Worm (Caenorhabditis elegans) whole organism, early embryonic: ENCODE measurements around the gene fbxa-192.

Experiments used
- B0310.2 ChIP-seq: sonication (generic microtip); optimal IDR thresholded peaks from 2 replicates; lab custom pipeline; 2016; ENCODE audit warnings: mild to moderate bottlenecking, missing genetic modification characterization, missing compliant biosample characterization
- F13C5.2 ChIP-seq: sonication (generic microtip); optimal IDR thresholded peaks from 2 replicates; lab custom pipeline; 2017; ENCODE audit warnings: mild to moderate bottlenecking, missing genetic modification characterization, inconsistent platforms, missing compliant biosample characterization
- aly-1 ChIP-seq: sonication (generic microtip); optimal IDR thresholded peaks from 2 replicates; lab custom pipeline; 2016; ENCODE audit warnings: missing genetic modification characterization, missing compliant biosample characterization
- ama-1 ChIP-seq: fragments of 150-350 bp; optimal IDR thresholded peaks from 2 replicates; lab custom pipeline; 2014
- ceh-36 ChIP-seq: sonication (generic microtip); optimal IDR thresholded peaks from 2 replicates; lab custom pipeline; 2016; ENCODE audit warnings: missing genetic modification characterization, inconsistent platforms, missing compliant biosample characterization
- ets-7 ChIP-seq: sonication (generic microtip); optimal IDR thresholded peaks from 2 replicates; lab custom pipeline; 2016; ENCODE audit warnings: missing genotype, missing genetic modification characterization, missing compliant biosample characterization
- flt-1 ChIP-seq: fragments of 200-800 bp; sonication (Bioruptor generic); IDR thresholded peaks from 2 replicates; pipeline ENCODE4 v1.3.6; 2022; ENCODE audit warnings: missing genetic modification characterization, missing compliant biosample characterization
- hmbx-1 ChIP-seq: sonication (generic microtip); optimal IDR thresholded peaks from 2 replicates; lab custom pipeline; 2016; ENCODE audit warnings: mild to moderate bottlenecking, missing genetic modification characterization, missing compliant biosample characterization
- hmg-4 ChIP-seq: fragments of 200-800 bp; sonication (Bioruptor generic); optimal IDR thresholded peaks from 2 replicates; lab custom pipeline; 2018; ENCODE audit warnings: mild to moderate bottlenecking, missing genetic modification characterization, missing compliant biosample characterization
- hnd-1 ChIP-seq: sonication (generic microtip); optimal IDR thresholded peaks from 2 replicates; lab custom pipeline; 2016; ENCODE audit warnings: missing genetic modification characterization, missing compliant biosample characterization
- scrt-1 ChIP-seq: fragments of 200-800 bp; sonication (Bioruptor generic); IDR thresholded peaks from 2 replicates; pipeline ENCODE4 v1.3.6; 2022; ENCODE audit warnings: missing genetic modification characterization, missing compliant biosample characterization
- tbx-11 ChIP-seq: fragments of 200-800 bp; sonication (Bioruptor generic); IDR thresholded peaks from 2 replicates; pipeline ENCODE4 v1.3.6; 2022; ENCODE audit warnings: missing genetic modification characterization, missing compliant biosample characterization
- tbx-37 ChIP-seq: fragments of 200-800 bp; sonication (Bioruptor generic); conservative IDR thresholded peaks from 2 replicates; pipeline ENCODE4 v1.3.6; 2022; ENCODE audit warnings: missing genetic modification reagents, missing genetic modification characterization, missing compliant biosample characterization

DNA sequence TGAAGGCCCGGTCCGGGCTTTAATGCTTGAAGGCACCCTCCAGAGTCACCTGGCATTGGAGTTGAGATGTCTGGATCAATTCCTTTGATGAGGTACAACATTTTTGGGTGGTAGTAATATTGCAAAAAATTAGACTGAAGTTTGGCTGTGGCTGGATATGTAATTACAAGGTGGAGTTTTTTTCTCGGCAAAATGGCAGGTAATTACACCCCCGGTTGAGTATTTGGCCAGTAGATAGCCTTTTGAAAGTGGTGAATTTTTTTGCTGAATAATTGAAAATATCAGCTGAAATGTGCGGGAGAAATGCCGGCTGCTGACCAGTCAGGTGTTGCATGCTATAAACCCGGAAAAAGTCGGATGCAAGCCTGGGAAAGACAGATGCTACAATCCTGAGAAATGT, 48.8 kb upstream of the fbxa-192 start, which contains the start of gene Y26G10.4:
- TF ChIP-seq ama-1 (lab: Kevin White, UChicago) (no peak), F13C5.2 (tag; lab: Kevin White, UChicago) (no peak), hmg-4 (GFP tag; lab: Kevin White, UChicago) (no peak), ets-7 (tag; lab: Kevin White, UChicago) (no peak), B0310.2 (tag; lab: Kevin White, UChicago) (no peak), hmbx-1 (tag; lab: Kevin White, UChicago) (no peak), flt-1 (no peak), tbx-11 (GFP tag; lab: Robert Waterston, UW) (no peak), aly-1 (no peak), ceh-36 (tag; lab: Kevin White, UChicago) (no peak), tbx-37 (no peak), hnd-1 (no peak), scrt-1 (no peak)
